Worm (Caenorhabditis elegans): ENCODE results near the gene rpb-9.

rpb-9 gene

DNA sequence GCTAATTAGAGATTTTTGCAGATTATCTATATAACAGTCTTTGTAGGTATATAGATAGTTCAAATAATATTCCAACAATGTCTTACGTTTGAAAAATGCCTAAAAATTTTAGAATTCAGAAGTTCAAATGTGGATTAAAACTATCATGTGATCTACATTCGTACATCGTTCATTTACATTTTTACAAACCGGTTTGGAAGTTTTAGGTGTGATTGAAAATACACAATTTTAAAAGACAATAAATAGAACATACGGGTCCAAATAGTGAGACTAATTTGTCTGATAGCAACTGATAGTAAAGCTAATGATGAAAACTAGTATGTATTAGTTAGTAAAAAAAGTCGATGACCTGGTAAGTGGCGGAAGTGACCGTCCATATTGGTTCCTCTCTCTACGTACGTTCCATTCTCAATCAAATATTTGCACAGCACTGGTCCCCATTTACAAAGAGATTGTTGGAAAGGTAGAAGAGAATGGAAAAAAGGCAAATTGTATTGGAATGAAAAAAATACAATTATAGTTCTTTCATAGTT, 29.3 kb upstream of the rpb-9 start:
- TF ChIP-seq ztf-29 (GFP tag; IDR thresholded peaks at IDR 0.05) (no peak), T22C8.4 (GFP tag; IDR thresholded peaks at IDR 0.05) (no peak), cog-1 (tag; optimal IDR thresholded peaks at IDR 0.05) (no peak), med-1 (GFP tag; optimal IDR thresholded peaks at IDR 0.05; ENCODE audit: insufficient read depth) (no peak), ref-1 (GFP tag; conservative IDR thresholded peaks at IDR 0.05) (no peak), tab-1 (GFP tag; IDR thresholded peaks at IDR 0.05) (no peak), ztf-23 (GFP tag; IDR thresholded peaks at IDR 0.05) (no peak), klf-2 (GFP tag; conservative IDR thresholded peaks at IDR 0.05) (no peak), flt-1 (GFP tag; IDR thresholded peaks at IDR 0.05) (no peak)

DNA sequence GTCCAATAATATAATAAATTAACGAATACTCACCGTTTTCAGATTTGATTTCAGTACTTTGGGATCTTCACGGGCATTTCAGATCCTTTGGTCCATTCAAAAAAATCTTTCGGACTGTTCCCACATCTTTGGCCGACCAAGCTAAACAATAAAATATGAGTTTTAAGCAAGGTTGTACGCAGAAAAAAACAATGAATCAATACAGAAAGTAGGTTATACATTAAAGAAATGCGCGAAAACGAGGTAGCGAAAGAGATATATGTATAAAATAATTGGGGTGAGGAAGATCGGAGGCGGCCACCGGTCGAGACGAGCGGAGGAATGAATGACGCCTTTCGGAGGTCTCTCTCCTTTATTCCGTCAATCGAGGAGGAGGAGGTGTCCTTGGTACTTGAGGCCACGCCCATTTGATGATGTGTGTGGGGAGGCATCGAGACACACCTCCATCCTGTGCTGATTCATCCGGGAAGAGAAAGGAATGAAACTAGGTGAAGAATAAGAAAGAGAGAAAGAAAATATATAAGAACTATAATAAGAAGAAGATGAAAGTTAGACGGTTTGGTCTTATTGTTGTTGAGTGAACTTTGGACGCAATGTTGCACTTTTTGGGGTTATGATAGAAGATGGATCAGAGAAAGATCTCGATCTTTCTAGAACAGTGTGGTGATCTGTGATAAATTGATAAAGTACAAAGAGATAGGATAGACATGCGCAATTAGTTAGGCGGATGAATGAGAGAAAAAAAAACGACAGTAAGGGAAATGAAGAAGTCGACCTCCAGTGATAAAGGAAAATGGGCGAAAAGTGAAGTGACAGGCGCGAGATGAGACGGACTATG, 28.3 kb upstream of the rpb-9 start:
- no peak for TF ChIP-seq med-1 (GFP tag; optimal IDR thresholded peaks at IDR 0.05; ENCODE audit: insufficient read depth)

ce11 chrV:8039606-8040005, 27.5 kb upstream of the rpb-9 start:
- TF ChIP-seq flt-1 (GFP tag; IDR thresholded peaks at IDR 0.05), result peak; percentile 58; the same call in 1 of the 2 replicates
- TF ChIP-seq cog-1 (tag; optimal IDR thresholded peaks at IDR 0.05), result no peak

DNA sequence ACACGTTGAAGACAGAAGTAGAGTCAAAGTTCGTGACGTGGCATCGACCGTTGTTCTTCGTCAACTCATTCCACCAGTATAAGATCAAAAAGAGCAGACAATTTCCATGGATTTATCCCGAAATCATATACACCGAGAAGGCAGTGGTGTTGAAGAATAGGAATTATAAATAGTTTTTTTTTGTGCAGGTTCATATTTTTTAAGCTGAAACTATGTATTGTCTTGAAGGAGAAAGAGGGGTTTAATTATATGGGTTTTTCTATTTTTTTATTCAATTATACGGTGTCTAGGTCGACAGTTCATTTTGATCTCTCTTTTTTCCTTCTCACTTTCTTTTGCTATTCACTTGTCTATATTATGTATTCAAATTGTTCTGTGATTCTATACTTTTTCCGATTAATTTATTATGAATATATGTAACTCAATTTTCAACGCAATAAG, 27.0 kb upstream of the rpb-9 start:
- TF ChIP-seq flt-1 (GFP tag; IDR thresholded peaks at IDR 0.05) (peak; percentile 38), klf-2 (GFP tag; conservative IDR thresholded peaks at IDR 0.05) (no peak), ztf-23 (GFP tag; IDR thresholded peaks at IDR 0.05) (peak; percentile 56; the same call in 1 of the 2 replicates)

ce11 chrV:8035947-8036346, 23.8 kb upstream of the rpb-9 start, which contains the start of gene ZC513.14:
Gene ZC513.14, minus strand, starts transcription at chrV:8036047.
- no peak for TF ChIP-seq klf-2 (GFP tag; conservative IDR thresholded peaks at IDR 0.05)
- no peak for TF ChIP-seq flt-1 (GFP tag; IDR thresholded peaks at IDR 0.05)
- TF ChIP-seq cog-1 (tag; optimal IDR thresholded peaks at IDR 0.05), result no peak
- no peak for TF ChIP-seq tab-1 (GFP tag; IDR thresholded peaks at IDR 0.05)
- TF ChIP-seq T22C8.4 (GFP tag; IDR thresholded peaks at IDR 0.05), result no peak
- TF ChIP-seq ref-1 (GFP tag; conservative IDR thresholded peaks at IDR 0.05), result no peak
- no peak for TF ChIP-seq ztf-29 (GFP tag; IDR thresholded peaks at IDR 0.05)
- TF ChIP-seq ztf-23 (GFP tag; IDR thresholded peaks at IDR 0.05), result no peak

ce11 chrV:8034811-8035210, 22.7 kb upstream of the rpb-9 start, which contains the start of gene algn-12:
Gene algn-12, plus strand, starts transcription at chrV:8035111.
- no peak for TF ChIP-seq med-1 (GFP tag; optimal IDR thresholded peaks at IDR 0.05; ENCODE audit: insufficient read depth)
- TF ChIP-seq klf-2 (GFP tag; conservative IDR thresholded peaks at IDR 0.05), result no peak
- no peak for TF ChIP-seq flt-1 (GFP tag; IDR thresholded peaks at IDR 0.05)
- no peak for TF ChIP-seq ref-1 (GFP tag; conservative IDR thresholded peaks at IDR 0.05)
- TF ChIP-seq T22C8.4 (GFP tag; IDR thresholded peaks at IDR 0.05), result no peak
- no peak for TF ChIP-seq cog-1 (tag; optimal IDR thresholded peaks at IDR 0.05)
- no peak for TF ChIP-seq ztf-23 (GFP tag; IDR thresholded peaks at IDR 0.05)
- no peak for TF ChIP-seq tab-1 (GFP tag; IDR thresholded peaks at IDR 0.05)
- no peak for TF ChIP-seq ztf-29 (GFP tag; IDR thresholded peaks at IDR 0.05)

- no peak for TF ChIP-seq tab-1 (GFP tag; IDR thresholded peaks at IDR 0.05)
- TF ChIP-seq T22C8.4 (GFP tag; IDR thresholded peaks at IDR 0.05), result no peak
- no peak for TF ChIP-seq cog-1 (tag; optimal IDR thresholded peaks at IDR 0.05)
- no peak for TF ChIP-seq flt-1 (GFP tag; IDR thresholded peaks at IDR 0.05)
- no peak for TF ChIP-seq ztf-23 (GFP tag; IDR thresholded peaks at IDR 0.05)
- TF ChIP-seq ref-1 (GFP tag; conservative IDR thresholded peaks at IDR 0.05), result no peak
- TF ChIP-seq klf-2 (GFP tag; conservative IDR thresholded peaks at IDR 0.05), result no peak
- no peak for TF ChIP-seq med-1 (GFP tag; optimal IDR thresholded peaks at IDR 0.05; ENCODE audit: insufficient read depth)
- no peak for TF ChIP-seq ztf-29 (GFP tag; IDR thresholded peaks at IDR 0.05)
These were observed 19.0 kb upstream of the rpb-9 start, which contains the start of gene vars-1 for ce11 chrV:8031121-8031520. Gene vars-1, plus strand, starts transcription at chrV:8031411.

DNA sequence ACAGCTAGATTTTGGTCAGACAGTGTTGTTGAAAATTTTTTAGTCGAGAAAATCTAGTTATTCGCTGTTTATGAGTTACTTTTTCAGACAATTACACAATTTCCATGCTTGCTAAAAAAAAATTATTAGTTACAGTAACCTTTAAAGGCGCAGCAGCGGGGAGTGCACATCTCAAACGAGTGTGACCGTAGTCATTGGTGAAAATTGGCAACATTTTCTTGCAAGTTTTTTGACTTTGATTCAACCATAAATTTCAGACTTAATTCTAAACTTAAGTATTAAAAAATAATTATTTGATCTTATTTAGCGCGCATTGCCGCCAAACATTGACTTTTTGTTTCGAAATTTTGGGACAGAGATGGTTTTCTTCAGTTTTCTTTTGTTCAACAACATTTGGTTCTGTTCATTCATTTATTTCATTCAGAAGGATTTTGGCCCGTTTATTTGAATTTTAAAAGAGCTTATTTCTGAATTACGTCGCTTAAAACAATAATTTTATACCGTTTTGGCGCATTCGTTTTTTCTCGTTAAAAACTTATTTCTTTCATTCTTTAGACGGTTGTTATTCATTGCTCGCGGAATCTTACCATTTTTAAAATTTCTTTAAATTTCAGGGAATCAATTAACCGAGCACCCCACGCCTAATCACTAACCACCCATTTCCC, 16.8 kb upstream of the rpb-9 start, which contains the start of gene oma-2:
TSS of gene oma-2 (plus strand) at position 615 of the 665 bp plus-strand sequence.
- no peak for TF ChIP-seq cog-1 (tag; optimal IDR thresholded peaks at IDR 0.05)
- no peak for TF ChIP-seq ref-1 (GFP tag; conservative IDR thresholded peaks at IDR 0.05)
- TF ChIP-seq T22C8.4 (GFP tag; IDR thresholded peaks at IDR 0.05), result no peak
- no peak for TF ChIP-seq ztf-23 (GFP tag; IDR thresholded peaks at IDR 0.05)
- no peak for TF ChIP-seq med-1 (GFP tag; optimal IDR thresholded peaks at IDR 0.05; ENCODE audit: insufficient read depth)
- TF ChIP-seq klf-2 (GFP tag; conservative IDR thresholded peaks at IDR 0.05), result no peak
- TF ChIP-seq ztf-29 (GFP tag; IDR thresholded peaks at IDR 0.05), result no peak
- no peak for TF ChIP-seq tab-1 (GFP tag; IDR thresholded peaks at IDR 0.05)
- no peak for TF ChIP-seq flt-1 (GFP tag; IDR thresholded peaks at IDR 0.05)

ce11 chrV:8027429-8028142, 15.4 kb upstream of the rpb-9 start:
- TF ChIP-seq cog-1 (tag; optimal IDR thresholded peaks at IDR 0.05) (no peak), ztf-29 (GFP tag; IDR thresholded peaks at IDR 0.05) (no peak), ref-1 (GFP tag; conservative IDR thresholded peaks at IDR 0.05) (no peak), tab-1 (GFP tag; IDR thresholded peaks at IDR 0.05) (no peak), T22C8.4 (GFP tag; IDR thresholded peaks at IDR 0.05) (no peak), klf-2 (GFP tag; conservative IDR thresholded peaks at IDR 0.05) (no peak), flt-1 (GFP tag; IDR thresholded peaks at IDR 0.05) (no peak), ztf-23 (GFP tag; IDR thresholded peaks at IDR 0.05) (no peak), med-1 (GFP tag; optimal IDR thresholded peaks at IDR 0.05; ENCODE audit: insufficient read depth) (no peak)
